Fruit fly (Drosophila melanogaster) whole organism, embryonic: ENCODE data around the gene Datp.

Experiments used
- B-H1 ChIP-seq: fragments of 200-800 bp; sonication (Bioruptor generic); IDR thresholded peaks from 3 replicates; pipeline ENCODE4 v1.3.6; 2022; ENCODE audit warnings: missing biosample characterization, missing genetic modification characterization
- B-H2 ChIP-seq: fragments of 200-800 bp; sonication (Bioruptor generic); optimal IDR thresholded peaks from 2 replicates; lab custom pipeline; 2018; ENCODE audit warnings: missing biosample characterization, mild to moderate bottlenecking, missing genetic modification characterization
- CG10209 ChIP-seq: fragments of 200-800 bp; sonication (Bioruptor generic); optimal IDR thresholded peaks from 3 replicates; lab custom pipeline; 2017; ENCODE audit warnings: missing biosample characterization, mild to moderate bottlenecking, missing genetic modification characterization, missing genetic modification reagents
- CG10431 ChIP-seq: fragments of 200-800 bp; sonication (Bioruptor generic); optimal IDR thresholded peaks from 3 replicates; lab custom pipeline; 2018; ENCODE audit warnings: missing biosample characterization, mild to moderate bottlenecking, missing genetic modification characterization
- CG10543 ChIP-seq: fragments of 200-800 bp; sonication (Bioruptor generic); optimal IDR thresholded peaks from 3 replicates; lab custom pipeline; 2017; ENCODE audit warnings: missing biosample characterization, mild to moderate bottlenecking, missing genetic modification characterization, moderate library complexity
- CG10654 ChIP-seq: fragments of 200-800 bp; sonication (Bioruptor generic); optimal IDR thresholded peaks from 2 replicates; lab custom pipeline; 2016; ENCODE audit warnings: missing biosample characterization, missing genetic modification characterization
- CG12299 ChIP-seq: fragments of 200-800 bp; sonication (Bioruptor generic); optimal IDR thresholded peaks from 2 replicates; lab custom pipeline; 2018; ENCODE audit warnings: missing biosample characterization, mild to moderate bottlenecking, missing genetic modification characterization
- CG12391 ChIP-seq: fragments of 200-800 bp; sonication (Bioruptor generic); optimal IDR thresholded peaks from 3 replicates; lab custom pipeline; 2018; ENCODE audit warnings: missing biosample characterization, mild to moderate bottlenecking, missing genetic modification characterization, moderate library complexity
- CG18476 ChIP-seq: fragments of 200-800 bp; sonication (Bioruptor generic); optimal IDR thresholded peaks from 2 replicates; lab custom pipeline; 2016; ENCODE audit warnings: missing biosample characterization, mild to moderate bottlenecking, missing genetic modification characterization
- CG34224 ChIP-seq: fragments of 200-800 bp; sonication (Bioruptor generic); IDR thresholded peaks from 3 replicates; pipeline ENCODE4 v1.3.6; 2022; ENCODE audit warnings: missing biosample characterization, missing genetic modification characterization; ENCODE audit not compliant: partially characterized antibody
- CG3838 ChIP-seq: fragments of 200-800 bp; sonication (Bioruptor generic); optimal IDR thresholded peaks from 3 replicates; lab custom pipeline; 2016; ENCODE audit warnings: missing biosample characterization, missing genetic modification characterization
- CG4707 ChIP-seq: fragments of 200-800 bp; sonication (Bioruptor generic); optimal IDR thresholded peaks from 2 replicates; lab custom pipeline; 2018; ENCODE audit warnings: missing biosample characterization, mild to moderate bottlenecking, missing genetic modification characterization, moderate library complexity
- CG7745 ChIP-seq: fragments of 200-800 bp; sonication (Bioruptor generic); optimal IDR thresholded peaks from 2 replicates; lab custom pipeline; 2018; ENCODE audit warnings: missing biosample characterization, mild to moderate bottlenecking, missing genetic modification characterization, moderate library complexity
- CG7928 ChIP-seq: fragments of 200-800 bp; sonication (Bioruptor generic); optimal IDR thresholded peaks from 2 replicates; lab custom pipeline; 2017; ENCODE audit warnings: missing biosample characterization, mild to moderate bottlenecking, missing genetic modification characterization
- Chrac-16 ChIP-seq: fragments of 200-800 bp; sonication (Bioruptor generic); optimal IDR thresholded peaks from 3 replicates; lab custom pipeline; 2016; ENCODE audit warnings: missing biosample characterization, missing genetic modification characterization
- D19B ChIP-seq: fragments of 200-800 bp; sonication (Bioruptor generic); optimal IDR thresholded peaks from 2 replicates; lab custom pipeline; 2017; ENCODE audit warnings: missing biosample characterization, mild to moderate bottlenecking, missing genetic modification characterization
- Dfd ChIP-seq, 2 experiments: fragments of >200 bp; optimal IDR thresholded peaks; 2 replicates each; lab custom pipeline; 2017; ENCODE audit warnings: missing biosample characterization in 2 of 2, missing genetic modification characterization in 2 of 2
- Dll ChIP-seq: fragments of 200-800 bp; sonication (Bioruptor generic); IDR thresholded peaks from 4 replicates; pipeline ENCODE4 v1.3.6; 2022; ENCODE audit warnings: missing biosample characterization, missing genetic modification characterization; ENCODE audit not compliant: partially characterized antibody
- E2f2 ChIP-seq: fragments of 200-800 bp; sonication (Bioruptor generic); IDR thresholded peaks from 2 replicates; pipeline ENCODE4 v1.3.6; 2022; ENCODE audit warnings: missing biosample characterization, missing genetic modification characterization
- Fer1 ChIP-seq: fragments of 200-800 bp; sonication (Bioruptor generic); optimal IDR thresholded peaks from 2 replicates; lab custom pipeline; 2017; ENCODE audit warnings: missing biosample characterization, mild to moderate bottlenecking, missing genetic modification characterization
- H2.0 ChIP-seq: fragments of 200-800 bp; sonication (Bioruptor generic); IDR thresholded peaks from 2 replicates; pipeline ENCODE4 v1.3.6; 2022; ENCODE audit warnings: missing biosample characterization, missing genetic modification characterization
- Hsf ChIP-seq: fragments of 200-800 bp; sonication (Bioruptor generic); optimal IDR thresholded peaks from 3 replicates; lab custom pipeline; 2016; ENCODE audit warnings: missing biosample characterization, missing genetic modification characterization
- Jarid2 ChIP-seq: fragments of 200-800 bp; sonication (Bioruptor generic); optimal IDR thresholded peaks from 3 replicates; lab custom pipeline; 2017; ENCODE audit warnings: mild to moderate bottlenecking, missing biosample characterization, missing genetic modification reagents, missing genetic modification characterization
- Meics ChIP-seq: fragments of 200-800 bp; sonication (Bioruptor generic); optimal IDR thresholded peaks from 2 replicates; lab custom pipeline; 2017; ENCODE audit warnings: missing biosample characterization, mild to moderate bottlenecking, missing genetic modification characterization
- Myb ChIP-seq: fragments of 200-800 bp; sonication (Bioruptor generic); optimal IDR thresholded peaks from 2 replicates; lab custom pipeline; 2016; ENCODE audit warnings: missing biosample characterization, missing genetic modification characterization
- NC2α ChIP-seq: fragments of 200-800 bp; sonication (Bioruptor generic); optimal IDR thresholded peaks from 2 replicates; lab custom pipeline; 2016; ENCODE audit warnings: missing biosample characterization, missing genetic modification characterization
- NfI ChIP-seq: fragments of 200-800 bp; sonication (Bioruptor generic); optimal IDR thresholded peaks from 3 replicates; lab custom pipeline; 2018; ENCODE audit warnings: missing biosample characterization, mild to moderate bottlenecking, missing genetic modification characterization, moderate library complexity
- Sin3A ChIP-seq: fragments of >200 bp; optimal IDR thresholded peaks from 2 replicates; lab custom pipeline; 2018
- Sry-δ ChIP-seq: fragments of 200-800 bp; sonication (Bioruptor generic); optimal IDR thresholded peaks from 2 replicates; lab custom pipeline; 2016; ENCODE audit warnings: missing biosample characterization, missing genetic modification characterization
- Xbp1 ChIP-seq: fragments of 200-800 bp; sonication (Bioruptor generic); optimal IDR thresholded peaks from 3 replicates; lab custom pipeline; 2016; ENCODE audit warnings: missing biosample characterization, mild to moderate bottlenecking, missing genetic modification characterization
- bsh ChIP-seq, 2 experiments: fragments of 200-800 bp; sonication (Bioruptor generic); optimal IDR thresholded peaks; 2 replicates each; lab custom pipeline; 2017 to 2018; ENCODE audit warnings: mild to moderate bottlenecking in 2 of 2, missing biosample characterization in 2 of 2, missing genetic modification characterization in 2 of 2, moderate library complexity in 1 of 2
- cato ChIP-seq: fragments of 200-800 bp; sonication (Bioruptor generic); optimal IDR thresholded peaks from 2 replicates; lab custom pipeline; 2016; ENCODE audit warnings: missing biosample characterization, missing genetic modification characterization, borderline replicate concordance
- chif ChIP-seq, 2 experiments: fragments of 200-800 bp; sonication (Bioruptor generic); optimal IDR thresholded peaks; 3 replicates each; lab custom pipeline; 2016; ENCODE audit warnings: missing biosample characterization in 2 of 2, missing genetic modification characterization in 2 of 2
- chinmo ChIP-seq: fragments of 200-800 bp; sonication (Bioruptor generic); IDR thresholded peaks from 4 replicates; pipeline ENCODE4 v1.3.6; 2022; ENCODE audit warnings: missing biosample characterization, missing genetic modification characterization; ENCODE audit not compliant: partially characterized antibody
- danr ChIP-seq: fragments of 200-800 bp; sonication (Bioruptor generic); IDR thresholded peaks from 2 replicates; pipeline ENCODE4 v1.3.6; 2022; ENCODE audit warnings: missing biosample characterization, missing genetic modification characterization
- dimm ChIP-seq: fragments of 200-800 bp; sonication (Bioruptor generic); IDR thresholded peaks from 2 replicates; pipeline ENCODE4 v1.3.6; 2022; ENCODE audit warnings: missing biosample characterization, missing genetic modification characterization
- dpn ChIP-seq, 2 experiments: fragments of 200-800 bp; sonication (Bioruptor generic); optimal IDR thresholded peaks; 3 replicates each; lab custom pipeline; 2016; ENCODE audit warnings: missing biosample characterization in 2 of 2, missing genetic modification characterization in 2 of 2
- gcm2 ChIP-seq: fragments of 200-800 bp; sonication (Bioruptor generic); optimal IDR thresholded peaks from 2 replicates; lab custom pipeline; 2016; ENCODE audit warnings: missing biosample characterization, missing genetic modification characterization
- gro ChIP-seq: fragments of 200-800 bp; sonication (Bioruptor generic); optimal IDR thresholded peaks from 2 replicates; lab custom pipeline; 2016; ENCODE audit warnings: missing biosample characterization, missing genetic modification characterization
- gsb ChIP-seq: fragments of 200-800 bp; sonication (Bioruptor generic); IDR thresholded peaks from 2 replicates; pipeline ENCODE4 v1.3.6; 2022; ENCODE audit warnings: missing biosample characterization, missing genetic modification characterization
- kah ChIP-seq: fragments of 200-800 bp; sonication (Bioruptor generic); optimal IDR thresholded peaks from 2 replicates; lab custom pipeline; 2018; ENCODE audit warnings: missing biosample characterization, mild to moderate bottlenecking, missing genetic modification characterization
- mirr ChIP-seq: fragments of 200-800 bp; sonication (Bioruptor generic); optimal IDR thresholded peaks from 3 replicates; lab custom pipeline; 2018; ENCODE audit warnings: missing biosample characterization, mild to moderate bottlenecking, missing genetic modification characterization
- p53 ChIP-seq: fragments of 200-800 bp; sonication (Bioruptor generic); optimal IDR thresholded peaks from 2 replicates; lab custom pipeline; 2016; ENCODE audit warnings: missing biosample characterization, missing genetic modification characterization
- phol ChIP-seq: fragments of 200-800 bp; sonication (Bioruptor generic); optimal IDR thresholded peaks from 3 replicates; lab custom pipeline; 2018; ENCODE audit warnings: missing biosample characterization, mild to moderate bottlenecking, missing genetic modification characterization, moderate library complexity
- psq ChIP-seq: fragments of 200-800 bp; sonication (Bioruptor generic); optimal IDR thresholded peaks from 2 replicates; lab custom pipeline; 2017; ENCODE audit warnings: missing biosample characterization, missing genetic modification characterization
- repo ChIP-seq: fragments of 200-800 bp; sonication (Bioruptor generic); optimal IDR thresholded peaks from 2 replicates; lab custom pipeline; 2016; ENCODE audit warnings: missing biosample characterization, missing genetic modification characterization
- seq ChIP-seq: fragments of 200-800 bp; sonication (Bioruptor generic); IDR thresholded peaks from 2 replicates; pipeline ENCODE4 v1.3.6; 2022; ENCODE audit warnings: missing biosample characterization, missing genetic modification characterization
- stc ChIP-seq: fragments of 200-800 bp; sonication (Bioruptor generic); IDR thresholded peaks from 2 replicates; pipeline ENCODE4 v1.3.6; 2022; ENCODE audit warnings: missing biosample characterization, missing genetic modification characterization
- toy ChIP-seq: fragments of 200-800 bp; sonication (Bioruptor generic); IDR thresholded peaks from 2 replicates; pipeline ENCODE4 v1.3.6; 2022; ENCODE audit warnings: missing biosample characterization, missing genetic modification characterization

Datp gene

dm6 chr2L:9915011-9915850 is 23.4 kb downstream of the Datp start, which contains the start of gene yip2 (continued):
- TF ChIP-seq CG10431, result no peak
- TF ChIP-seq Sry-δ (GFP tag; lab: Kevin White, UChicago), result no peak
- no peak for TF ChIP-seq CG18476
- TF ChIP-seq mirr, result peak; percentile 87
- TF ChIP-seq D19B (GFP tag; lab: Kevin White, UChicago), result peak; percentile 40
- no peak for TF ChIP-seq CG3838 (GFP tag; lab: Kevin White, UChicago)
- TF ChIP-seq phol (tag; lab: Kevin White, UChicago), result peak; percentile 53
- TF ChIP-seq H2.0 (GFP tag; lab: Robert Waterston, UW), result peak; percentile 42; the same call in 1 of the 2 replicates
- TF ChIP-seq chinmo (GFP tag; lab: Robert Waterston, UW), result peak; percentile 94
- peak; percentile 62 for TF ChIP-seq Hsf
- TF ChIP-seq toy (GFP tag; lab: Robert Waterston, UW), result no peak
- TF ChIP-seq psq, result no peak
- peak; percentile 49; the same call in 1 of the 2 replicates for TF ChIP-seq E2f2
- TF ChIP-seq NfI (GFP tag; lab: Kevin White, UChicago), result peak; percentile 58
- TF ChIP-seq kah (GFP tag; lab: Kevin White, UChicago), result peak; percentile 86
- TF ChIP-seq Chrac-16 (GFP tag; lab: Kevin White, UChicago), result peak; percentile 25
- peak; percentile 59 for TF ChIP-seq CG10543 (GFP tag; lab: Kevin White, UChicago)
- peak; percentile 8 for TF ChIP-seq gro (GFP tag; lab: Kevin White, UChicago)
- peak; percentile 48 for TF ChIP-seq Jarid2 (GFP tag; lab: Kevin White, UChicago)
- peak in 1 of 2 experiments; percentile 28 for TF ChIP-seq chif (GFP tag; optimal IDR thresholded peaks at IDR 0.05; lab: Kevin White, UChicago)
- peak; percentile 75 for TF ChIP-seq CG12391 (tag; lab: Kevin White, UChicago)
- TF ChIP-seq Myb (GFP tag; lab: Kevin White, UChicago), result peak; percentile 32
- peak; percentile 72 for TF ChIP-seq Fer1 (GFP tag; lab: Kevin White, UChicago)
- TF ChIP-seq CG34224 (GFP tag; lab: Robert Waterston, UW), result no peak
- no peak for TF ChIP-seq p53 (GFP tag; lab: Kevin White, UChicago)
- 0 out of 4 replicates have a peak, but pooled peaks have one; percentile 33 for TF ChIP-seq Dll
- TF ChIP-seq CG4707 (GFP tag; lab: Kevin White, UChicago), result peak; percentile 59
- TF ChIP-seq Meics (GFP tag; lab: Kevin White, UChicago), result peak; percentile 70
- no peak for TF ChIP-seq CG7928 (GFP tag; lab: Kevin White, UChicago)
- TF ChIP-seq seq, result peak; percentile 46; the same call in 1 of the 2 replicates
- TF ChIP-seq CG10654 (GFP tag; lab: Kevin White, UChicago), result no peak
- no peak for TF ChIP-seq Sin3A (lab: Kevin White, UChicago)
- peak; percentile 66 for TF ChIP-seq B-H2 (GFP tag; lab: Kevin White, UChicago)
- no peak for TF ChIP-seq CG7745 (tag; lab: Kevin White, UChicago)
- TF ChIP-seq stc (GFP tag; lab: Robert Waterston, UW), result peak; percentile 64
- TF ChIP-seq repo (GFP tag; lab: Kevin White, UChicago), result no peak
- TF ChIP-seq CG10209 (GFP tag; lab: Kevin White, UChicago), result peak; percentile 51
- TF ChIP-seq bsh (GFP tag; optimal IDR thresholded peaks at IDR 0.05; lab: Kevin White, UChicago), result peak; percentile 58 to 100
- TF ChIP-seq Dfd (GFP tag; optimal IDR thresholded peaks at IDR 0.05; lab: Kevin White, UChicago), result no peak
- no peak for TF ChIP-seq gcm2
- no peak for TF ChIP-seq danr (GFP tag; lab: Robert Waterston, UW)
- peak; percentile 38 to 68 for TF ChIP-seq dpn (GFP tag; optimal IDR thresholded peaks at IDR 0.05; lab: Kevin White, UChicago)
- peak; percentile 76 for TF ChIP-seq Xbp1 (GFP tag; lab: Kevin White, UChicago)
- TF ChIP-seq NC2α (GFP tag; lab: Kevin White, UChicago), result no peak
- TF ChIP-seq B-H1 (GFP tag; lab: Robert Waterston, UW), result no peak; the same call in 2 of the 3 replicates
- TF ChIP-seq cato (GFP tag; lab: Kevin White, UChicago), result no peak
- TF ChIP-seq gsb (GFP tag; lab: Robert Waterston, UW), result no peak
- TF ChIP-seq dimm (GFP tag; lab: Robert Waterston, UW), result no peak; the same call in 1 of the 2 replicates
- peak; percentile 10 for TF ChIP-seq CG12299 (tag; lab: Kevin White, UChicago)
